Worm (Caenorhabditis elegans) whole organism, young adult: ENCODE results near the gene nlp-18.

Experiments
- K11D2.4 ChIP-seq: fragments of 200-800 bp; sonication (Bioruptor generic); IDR thresholded peaks from 2 replicates; pipeline ENCODE4 v1.3.6; 2022; ENCODE audit warnings: missing genetic modification reagents, missing genetic modification characterization, missing compliant biosample characterization
- ama-1 ChIP-seq, 3 experiments: fragments of 150-350 bp in 1 of 3; sonication (generic microtip) in 2 of 3; optimal IDR thresholded peaks; 2 replicates each; lab custom pipeline; 2014 to 2018; ENCODE audit warnings: missing biosample characterization in 2 of 3, missing genetic modification characterization in 2 of 3, missing genetic modification reagents in 2 of 3
- attf-6 ChIP-seq: fragments of 200-800 bp; sonication (Bioruptor generic); IDR thresholded peaks from 2 replicates; pipeline ENCODE4 v1.3.6; 2022; ENCODE audit warnings: missing genetic modification reagents, missing genetic modification characterization, missing compliant biosample characterization
- ekl-4 ChIP-seq: fragments of 200-800 bp; sonication (Bioruptor generic); IDR thresholded peaks from 2 replicates; pipeline ENCODE4 v1.3.6; 2022; ENCODE audit warnings: missing genetic modification reagents, missing genetic modification characterization, missing compliant biosample characterization
- hlh-12 ChIP-seq: sonication (generic microtip); optimal IDR thresholded peaks from 2 replicates; lab custom pipeline; 2016; ENCODE audit warnings: missing genetic modification characterization, missing compliant biosample characterization
- madf-8 ChIP-seq: fragments of 200-800 bp; sonication (Bioruptor generic); conservative IDR thresholded peaks from 2 replicates; pipeline ENCODE4 v1.3.6; 2022; ENCODE audit warnings: missing genetic modification reagents, missing genetic modification characterization, missing compliant biosample characterization
- nfya-2 ChIP-seq: fragments of 200-800 bp; sonication (Bioruptor generic); IDR thresholded peaks from 2 replicates; pipeline ENCODE4 v1.3.6; 2022; ENCODE audit warnings: missing genetic modification reagents, missing genetic modification characterization, missing compliant biosample characterization
- nhr-80 ChIP-seq: sonication (generic microtip); optimal IDR thresholded peaks from 2 replicates; lab custom pipeline; 2016; ENCODE audit warnings: missing genetic modification characterization, missing compliant biosample characterization
- pha-4 ChIP-seq: fragments of 150-350 bp; sonication (generic microtip); optimal IDR thresholded peaks from 2 replicates; lab custom pipeline; 2014; ENCODE audit warnings: missing biosample characterization, missing genetic modification reagents, missing genetic modification characterization
- unc-130 ChIP-seq: sonication (generic microtip); optimal IDR thresholded peaks from 2 replicates; lab custom pipeline; 2016; ENCODE audit warnings: missing genetic modification reagents, missing genetic modification characterization, missing compliant biosample characterization
- unc-62 ChIP-seq: fragments of 150-350 bp; optimal IDR thresholded peaks from 2 replicates; lab custom pipeline; 2014; ENCODE audit warnings: missing biosample characterization, missing genetic modification reagents, missing genetic modification characterization
- zim-3 ChIP-seq: sonication (generic microtip); optimal IDR thresholded peaks from 2 replicates; lab custom pipeline; 2017; ENCODE audit warnings: mild to moderate bottlenecking, missing genetic modification characterization, moderate library complexity, missing compliant biosample characterization

DNA sequence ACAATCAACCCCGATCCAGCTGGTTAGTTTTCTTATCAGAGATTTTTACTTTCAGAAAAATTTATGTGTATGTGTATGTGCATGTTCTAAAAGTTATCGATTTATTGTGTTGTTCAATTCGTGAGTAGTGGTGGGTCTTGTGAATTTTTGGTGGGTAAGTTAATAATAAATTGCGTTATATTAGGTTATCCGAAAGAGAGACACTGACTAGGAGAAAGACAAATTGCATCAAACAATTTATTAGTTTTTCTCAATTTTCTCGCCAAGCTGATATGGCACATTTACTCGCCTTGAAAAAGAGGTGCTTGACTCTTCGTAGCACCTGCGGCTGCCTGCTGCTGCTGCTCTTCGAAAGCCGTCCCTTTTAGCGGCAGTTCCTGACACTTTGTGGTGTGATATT is 31.1 kb downstream of the nlp-18 start:
- TF ChIP-seq K11D2.4 (GFP tag; lab: Robert Waterston, UW) (no peak), pha-4 (tag; lab: Kevin White, UChicago) (no peak), madf-8 (GFP tag; lab: Robert Waterston, UW) (no peak), unc-130 (GFP tag; lab: Kevin White, UChicago) (no peak), unc-62 (GFP tag; lab: Kevin White, UChicago) (no peak), nfya-2 (GFP tag; lab: Robert Waterston, UW) (no peak), ekl-4 (GFP tag; lab: Robert Waterston, UW) (no peak), attf-6 (GFP tag; lab: Robert Waterston, UW) (no peak), ama-1 (optimal IDR thresholded peaks at IDR 0.05; lab: Kevin White, UChicago) (no peak), ama-1 (GFP tag; optimal IDR thresholded peaks at IDR 0.05; lab: Kevin White, UChicago) (no peak), zim-3 (tag; lab: Kevin White, UChicago) (no peak), nhr-80 (tag; lab: Kevin White, UChicago) (no peak), hlh-12 (no peak)
